Fruit fly (Drosophila melanogaster): ENCODE measurements around the gene CG5958.

CG5958 gene

dm6 chr2L:7424282-7424905 is 8.9 kb downstream of the CG5958 start:
- peak; percentile 46 for TF ChIP-seq Hnf4 (GFP tag; optimal IDR thresholded peaks at IDR 0.05)
- TF ChIP-seq rgr (GFP tag; optimal IDR thresholded peaks at IDR 0.05): peak; percentile 25
- no peak for TF ChIP-seq Dfd (GFP tag; optimal IDR thresholded peaks at IDR 0.05)
- TF ChIP-seq Dif (GFP tag; optimal IDR thresholded peaks at IDR 0.05; ENCODE audit: partially characterized antibody): no peak
- peak; percentile 31 for TF ChIP-seq ey (GFP tag; optimal IDR thresholded peaks at IDR 0.05)
- peak; percentile 8 for TF ChIP-seq CG32264 (GFP tag; optimal IDR thresholded peaks at IDR 0.05)
- peak; percentile 29 for TF ChIP-seq Hr83 (GFP tag; optimal IDR thresholded peaks at IDR 0.05; ENCODE audit: poor library complexity, severe bottlenecking)
- TF ChIP-seq HLH106 (tag; optimal IDR thresholded peaks at IDR 0.05): peak; percentile 4
- TF ChIP-seq tai (GFP tag; optimal IDR thresholded peaks at IDR 0.05): peak; percentile 51
- no peak for TF ChIP-seq CG9705 (GFP tag; optimal IDR thresholded peaks at IDR 0.05)
- TF ChIP-seq N (GFP tag; optimal IDR thresholded peaks at IDR 0.05): peak; percentile 60
- no peak for TF ChIP-seq GATAd (GFP tag; optimal IDR thresholded peaks at IDR 0.05)
- no peak for TF ChIP-seq Rel (GFP tag; optimal IDR thresholded peaks at IDR 0.05)
- TF ChIP-seq Rel (tag; optimal IDR thresholded peaks at IDR 0.05): peak; percentile 75
- TF ChIP-seq fru (GFP tag; optimal IDR thresholded peaks at IDR 0.05): peak; percentile 5
- TF ChIP-seq Myc (optimal IDR thresholded peaks at IDR 0.05): peak; percentile 23
- TF ChIP-seq sage (GFP tag; optimal IDR thresholded peaks at IDR 0.05): peak; percentile 58
- TF ChIP-seq psq (GFP tag; optimal IDR thresholded peaks at IDR 0.05): no peak
- peak; percentile 21 to 64 for TF ChIP-seq foxo (GFP tag; optimal IDR thresholded peaks at IDR 0.05)
- TF ChIP-seq dl (GFP tag; optimal IDR thresholded peaks at IDR 0.05; ENCODE audit: insufficient read depth in 1 of 2, partially characterized antibody in 2 of 2): no peak
- TF ChIP-seq h (GFP tag; optimal IDR thresholded peaks at IDR 0.05): peak; percentile 49

dm6 chr2L:7423333-7423895 is 9.9 kb downstream of the CG5958 start:
- peak; percentile 92 for TF ChIP-seq jim (GFP tag; optimal IDR thresholded peaks at IDR 0.05)
- TF ChIP-seq CG32264 (GFP tag; optimal IDR thresholded peaks at IDR 0.05): no peak
- peak in 1 of 2 experiments; percentile 67 for TF ChIP-seq dl (GFP tag; optimal IDR thresholded peaks at IDR 0.05; ENCODE audit: insufficient read depth in 1 of 2, partially characterized antibody in 2 of 2)
- peak; percentile 33 for TF ChIP-seq Myc (optimal IDR thresholded peaks at IDR 0.05)
- TF ChIP-seq Vsx2 (GFP tag; optimal IDR thresholded peaks at IDR 0.05; ENCODE audit: partially characterized antibody): no peak
- peak; percentile 76 for TF ChIP-seq CG9705 (GFP tag; optimal IDR thresholded peaks at IDR 0.05)
- peak; percentile 79 for TF ChIP-seq Hnf4 (GFP tag; optimal IDR thresholded peaks at IDR 0.05)
- no peak for TF ChIP-seq Rel (GFP tag; optimal IDR thresholded peaks at IDR 0.05)
- peak; percentile 77 for TF ChIP-seq Rel (tag; optimal IDR thresholded peaks at IDR 0.05)
- no peak for TF ChIP-seq dsf (GFP tag; optimal IDR thresholded peaks at IDR 0.05; ENCODE audit: borderline replicate concordance)
- no peak for TF ChIP-seq sv (GFP tag; optimal IDR thresholded peaks at IDR 0.05)
- peak; percentile 89 for TF ChIP-seq HLH106 (tag; optimal IDR thresholded peaks at IDR 0.05)
- peak; percentile 77 for TF ChIP-seq Jra (GFP tag; optimal IDR thresholded peaks at IDR 0.05)
- peak; percentile 83 for TF ChIP-seq OdsH (GFP tag; optimal IDR thresholded peaks at IDR 0.05)
- peak; percentile 65 for TF ChIP-seq psq (GFP tag; optimal IDR thresholded peaks at IDR 0.05)
- peak; percentile 85 for TF ChIP-seq Hr83 (GFP tag; optimal IDR thresholded peaks at IDR 0.05; ENCODE audit: poor library complexity, severe bottlenecking)
- TF ChIP-seq Dfd (GFP tag; optimal IDR thresholded peaks at IDR 0.05): peak; percentile 49
- no peak for TF ChIP-seq Abd-B (GFP tag; optimal IDR thresholded peaks at IDR 0.05)
- peak; percentile 60 for TF ChIP-seq sage (GFP tag; optimal IDR thresholded peaks at IDR 0.05)
- TF ChIP-seq Mio (GFP tag; optimal IDR thresholded peaks at IDR 0.05): no peak
- peak; percentile 77 for TF ChIP-seq rgr (GFP tag; optimal IDR thresholded peaks at IDR 0.05)
- peak; percentile 89 for TF ChIP-seq h (GFP tag; optimal IDR thresholded peaks at IDR 0.05)
- peak; percentile 42 for TF ChIP-seq dmrt93B (GFP tag; optimal IDR thresholded peaks at IDR 0.05)
- TF ChIP-seq brk (GFP tag; optimal IDR thresholded peaks at IDR 0.05): peak; percentile 92
- TF ChIP-seq CrebA (GFP tag; optimal IDR thresholded peaks at IDR 0.05; ENCODE audit: borderline replicate concordance): peak; percentile 64
- peak; percentile 81 for TF ChIP-seq Sp1 (GFP tag; optimal IDR thresholded peaks at IDR 0.05)
- TF ChIP-seq foxo (GFP tag; optimal IDR thresholded peaks at IDR 0.05): peak in 1 of 2 experiments; percentile 88
- peak; percentile 65 for TF ChIP-seq tai (GFP tag; optimal IDR thresholded peaks at IDR 0.05)
- TF ChIP-seq Hr78 (GFP tag; optimal IDR thresholded peaks at IDR 0.05): no peak
- no peak for TF ChIP-seq GATAd (GFP tag; optimal IDR thresholded peaks at IDR 0.05)
- TF ChIP-seq ey (GFP tag; optimal IDR thresholded peaks at IDR 0.05): peak; percentile 77
- no peak for TF ChIP-seq lola (GFP tag; optimal IDR thresholded peaks at IDR 0.05)
- peak; percentile 86 for TF ChIP-seq br (GFP tag; optimal IDR thresholded peaks at IDR 0.05)
- no peak for TF ChIP-seq pan (optimal IDR thresholded peaks at IDR 0.05)
- no peak for TF ChIP-seq usp (GFP tag; optimal IDR thresholded peaks at IDR 0.05)
- peak; percentile 93 for TF ChIP-seq woc (GFP tag; optimal IDR thresholded peaks at IDR 0.05)
- peak; percentile 76 for TF ChIP-seq Dif (GFP tag; optimal IDR thresholded peaks at IDR 0.05; ENCODE audit: partially characterized antibody)
- no peak for TF ChIP-seq N (GFP tag; optimal IDR thresholded peaks at IDR 0.05)
- TF ChIP-seq fru (GFP tag; optimal IDR thresholded peaks at IDR 0.05): peak; percentile 77
